Worm (Caenorhabditis elegans) whole organism, mixed stage, embryonic: Measurements from ENCODE around the gene alh-3.
A peak's percentile ranks its signal among the peaks of the same experiment; 100 is the strongest.

ENCODE experiments used
- M03D4.4 ChIP-seq: sonication (generic microtip); optimal IDR thresholded peaks from 2 replicates; lab custom pipeline; 2017; ENCODE audit warnings: mild to moderate bottlenecking, missing genetic modification characterization, missing compliant biosample characterization
- bed-3 ChIP-seq: fragments of 200-800 bp; sonication (Bioruptor generic); optimal IDR thresholded peaks from 3 replicates; lab custom pipeline; 2018; ENCODE audit warnings: mild to moderate bottlenecking, missing genetic modification characterization, moderate library complexity, missing compliant biosample characterization
- blmp-1 ChIP-seq: fragments of 150-350 bp; optimal IDR thresholded peaks from 2 replicates; lab custom pipeline; 2014; ENCODE audit warnings: missing biosample characterization, missing genetic modification characterization
- ceh-39 ChIP-seq: fragments of 150-350 bp; optimal IDR thresholded peaks from 2 replicates; lab custom pipeline; 2014; ENCODE audit warnings: missing biosample characterization, missing genetic modification characterization
- ceh-43 ChIP-seq: fragments of 200-800 bp; sonication (Bioruptor generic); optimal IDR thresholded peaks from 2 replicates; lab custom pipeline; 2018; ENCODE audit warnings: mild to moderate bottlenecking, missing genetic modification characterization, moderate library complexity, missing compliant biosample characterization
- ceh-83 ChIP-seq: fragments of 200-800 bp; sonication (Bioruptor generic); optimal IDR thresholded peaks from 2 replicates; lab custom pipeline; 2018; ENCODE audit warnings: mild to moderate bottlenecking, missing genetic modification characterization, missing compliant biosample characterization
- ces-1 ChIP-seq: fragments of 150-350 bp; optimal IDR thresholded peaks from 2 replicates; lab custom pipeline; 2014; ENCODE audit warnings: missing biosample characterization, missing genetic modification reagents, missing genetic modification characterization
- cnd-1 ChIP-seq: fragments of 200-800 bp; sonication (Bioruptor generic); optimal IDR thresholded peaks from 2 replicates; lab custom pipeline; 2018; ENCODE audit warnings: mild to moderate bottlenecking, missing genetic modification characterization, missing compliant biosample characterization
- drap-1 ChIP-seq: fragments of 200-800 bp; sonication (Bioruptor generic); optimal IDR thresholded peaks from 3 replicates; lab custom pipeline; 2018; ENCODE audit warnings: mild to moderate bottlenecking, missing genetic modification characterization, missing compliant biosample characterization
- elt-1 ChIP-seq: sonication (generic microtip); optimal IDR thresholded peaks from 2 replicates; lab custom pipeline; 2017; ENCODE audit warnings: missing genetic modification characterization, mild to moderate bottlenecking, missing compliant biosample characterization, antibody characterized with exemption, moderate library complexity, borderline replicate concordance; ENCODE audit not compliant: insufficient read depth
- elt-3 ChIP-seq: fragments of 150-350 bp; optimal IDR thresholded peaks from 2 replicates; lab custom pipeline; 2014; ENCODE audit warnings: missing biosample characterization, missing genetic modification characterization
- ham-2 ChIP-seq: fragments of 200-800 bp; sonication (Bioruptor generic); optimal IDR thresholded peaks from 2 replicates; lab custom pipeline; 2018; ENCODE audit warnings: mild to moderate bottlenecking, missing genetic modification characterization, missing compliant biosample characterization
- hlh-1 ChIP-seq: fragments of 150-350 bp; optimal IDR thresholded peaks from 2 replicates; lab custom pipeline; 2014; ENCODE audit warnings: missing biosample characterization, missing genetic modification reagents, missing genetic modification characterization
- lin-13 ChIP-seq: fragments of 150-350 bp; optimal IDR thresholded peaks from 2 replicates; lab custom pipeline; 2014; ENCODE audit warnings: missing biosample characterization, missing genetic modification characterization
- lin-32 ChIP-seq: fragments of 200-800 bp; sonication (Bioruptor generic); optimal IDR thresholded peaks from 2 replicates; lab custom pipeline; 2018; ENCODE audit warnings: mild to moderate bottlenecking, missing genetic modification characterization, missing compliant biosample characterization
- mab-5 ChIP-seq: fragments of 150-350 bp; optimal IDR thresholded peaks from 2 replicates; lab custom pipeline; 2014; ENCODE audit warnings: missing biosample characterization, missing genetic modification characterization
- mep-1 ChIP-seq: fragments of 150-350 bp; optimal IDR thresholded peaks from 2 replicates; lab custom pipeline; 2017; ENCODE audit warnings: missing biosample characterization, missing genetic modification reagents, missing genetic modification characterization, inconsistent platforms
- mls-2 ChIP-seq: sonication (generic microtip); optimal IDR thresholded peaks from 2 replicates; lab custom pipeline; 2016; ENCODE audit warnings: mild to moderate bottlenecking, missing genetic modification characterization, moderate library complexity, missing compliant biosample characterization
- nhr-12 ChIP-seq: fragments of 150-350 bp; optimal IDR thresholded peaks from 2 replicates; lab custom pipeline; 2014; ENCODE audit warnings: missing biosample characterization, missing genetic modification characterization
- nhr-2 ChIP-seq: fragments of 150-350 bp; optimal IDR thresholded peaks from 2 replicates; lab custom pipeline; 2014; ENCODE audit warnings: missing biosample characterization, missing genetic modification characterization
- nhr-237 ChIP-seq: fragments of 150-350 bp; optimal IDR thresholded peaks from 2 replicates; lab custom pipeline; 2014; ENCODE audit warnings: missing biosample characterization, missing genetic modification characterization
- nhr-28 ChIP-seq: fragments of 150-350 bp; optimal IDR thresholded peaks from 2 replicates; lab custom pipeline; 2014; ENCODE audit warnings: missing biosample characterization, missing genetic modification characterization
- nhr-76 ChIP-seq: sonication (generic microtip); optimal IDR thresholded peaks from 2 replicates; lab custom pipeline; 2017; ENCODE audit warnings: missing biosample characterization, missing genetic modification characterization
- pha-4 ChIP-seq: fragments of 150-350 bp; optimal IDR thresholded peaks from 2 replicates; lab custom pipeline; 2018; ENCODE audit warnings: missing biosample characterization, missing genetic modification reagents, missing genetic modification characterization
- sem-2 ChIP-seq: fragments of 200-800 bp; sonication (Bioruptor generic); optimal IDR thresholded peaks from 2 replicates; lab custom pipeline; 2018; ENCODE audit warnings: mild to moderate bottlenecking, missing genetic modification characterization, missing compliant biosample characterization
- snpc-4 ChIP-seq: fragments of 150-350 bp; optimal IDR thresholded peaks from 2 replicates; lab custom pipeline; 2014; ENCODE audit warnings: missing biosample characterization, missing genetic modification characterization
- sptf-1 ChIP-seq: sonication (generic microtip); optimal IDR thresholded peaks from 2 replicates; lab custom pipeline; 2017; ENCODE audit warnings: mild to moderate bottlenecking, missing genetic modification characterization, moderate library complexity, missing compliant biosample characterization
- tbx-8 ChIP-seq: fragments of 200-800 bp; sonication (Bioruptor generic); optimal IDR thresholded peaks from 2 replicates; lab custom pipeline; 2018; ENCODE audit warnings: mild to moderate bottlenecking, missing genetic modification characterization, moderate library complexity, missing compliant biosample characterization
- unc-120 ChIP-seq: sonication (generic microtip); optimal IDR thresholded peaks from 2 replicates; lab custom pipeline; 2017; ENCODE audit warnings: missing genetic modification characterization, missing compliant biosample characterization; ENCODE audit not compliant: poor library complexity, severe bottlenecking
- unc-39 ChIP-seq: fragments of 150-350 bp; optimal IDR thresholded peaks from 2 replicates; lab custom pipeline; 2014; ENCODE audit warnings: missing biosample characterization, missing genetic modification characterization
- unc-62 ChIP-seq: fragments of 150-350 bp; optimal IDR thresholded peaks from 2 replicates; lab custom pipeline; 2014; ENCODE audit warnings: missing biosample characterization, missing genetic modification reagents, missing genetic modification characterization
- zip-8 ChIP-seq: fragments of 150-350 bp; optimal IDR thresholded peaks from 2 replicates; lab custom pipeline; 2014; ENCODE audit warnings: missing biosample characterization, missing genetic modification characterization
- ztf-11 ChIP-seq: fragments of 150-350 bp; optimal IDR thresholded peaks from 2 replicates; lab custom pipeline; 2014; ENCODE audit warnings: missing biosample characterization, missing genetic modification characterization

alh-3 gene

ce11 chrIV:11053652-11054317 lies 31.4 kb downstream of the alh-3 start, which contains the start of the genes F36H1.12 and lin-3:
F36H1.12 (minus strand) TSS chrIV:11053702.
lin-3 (plus strand) TSS chrIV:11054308.
- TF ChIP-seq sem-2 (GFP tag; lab: Kevin White, UChicago) (no peak), M03D4.4 (tag; lab: Kevin White, UChicago) (no peak), pha-4 (tag; lab: Kevin White, UChicago) (no peak), mep-1 (tag; lab: Kevin White, UChicago) (no peak), elt-3 (no peak), nhr-12 (no peak), hlh-1 (tag; lab: Kevin White, UChicago) (no peak), ceh-83 (GFP tag; lab: Kevin White, UChicago) (no peak), nhr-76 (tag; lab: Kevin White, UChicago) (no peak), lin-13 (tag; lab: Kevin White, UChicago) (no peak), elt-1 (tag; lab: Kevin White, UChicago) (no peak), cnd-1 (tag; lab: Kevin White, UChicago) (no peak), nhr-28 (tag; lab: Kevin White, UChicago) (no peak), snpc-4 (tag; lab: Kevin White, UChicago) (no peak), ham-2 (no peak), zip-8 (tag; lab: Kevin White, UChicago) (no peak), ztf-11 (tag; lab: Kevin White, UChicago) (no peak), unc-39 (tag; lab: Kevin White, UChicago) (no peak), lin-32 (GFP tag; lab: Kevin White, UChicago) (no peak), blmp-1 (tag; lab: Kevin White, UChicago) (no peak)

- no peak for TF ChIP-seq ceh-39 (tag; lab: Kevin White, UChicago)
- TF ChIP-seq sem-2 (GFP tag; lab: Kevin White, UChicago): no peak
- TF ChIP-seq nhr-12: no peak
- no peak for TF ChIP-seq nhr-28 (tag; lab: Kevin White, UChicago)
- no peak for TF ChIP-seq sptf-1
- TF ChIP-seq ceh-83 (GFP tag; lab: Kevin White, UChicago): no peak
- TF ChIP-seq elt-3: no peak
- no peak for TF ChIP-seq ces-1 (GFP tag; lab: Kevin White, UChicago)
- no peak for TF ChIP-seq mab-5 (tag; lab: Kevin White, UChicago)
- TF ChIP-seq ceh-43 (GFP tag; lab: Kevin White, UChicago): no peak
- TF ChIP-seq unc-39 (tag; lab: Kevin White, UChicago): no peak
These were observed 40.7 kb downstream of the alh-3 start for ce11 chrIV:11062984-11063613.

ce11 chrIV:11063962-11064361 lies 41.6 kb downstream of the alh-3 start, which contains the start of gene ttr-16:
ttr-16 (minus strand) TSS chrIV:11064137.
- TF ChIP-seq hlh-1 (tag; lab: Kevin White, UChicago): peak; percentile 97
- TF ChIP-seq snpc-4 (tag; lab: Kevin White, UChicago): no peak
- TF ChIP-seq unc-62 (GFP tag; lab: Kevin White, UChicago): peak; percentile 80
- TF ChIP-seq cnd-1 (tag; lab: Kevin White, UChicago): no peak
- TF ChIP-seq elt-3: no peak
- no peak for TF ChIP-seq elt-1 (tag; lab: Kevin White, UChicago)
- TF ChIP-seq unc-120 (tag; lab: Kevin White, UChicago): peak; percentile 59
- TF ChIP-seq bed-3 (GFP tag; lab: Kevin White, UChicago): no peak
- no peak for TF ChIP-seq lin-13 (tag; lab: Kevin White, UChicago)
- TF ChIP-seq unc-39 (tag; lab: Kevin White, UChicago): no peak

ce11 chrIV:11067003-11067402 lies 44.6 kb downstream of the alh-3 start, which contains the start of gene ttr-17:
ttr-17 (minus strand) TSS chrIV:11067026.
- TF ChIP-seq unc-62 (GFP tag; lab: Kevin White, UChicago) (peak; percentile 52), unc-120 (tag; lab: Kevin White, UChicago) (no peak)
- TF ChIP-seq, all 35 proteins: peak for 1

ce11 chrIV:11068314-11068713 lies 45.9 kb downstream of the alh-3 start:
- TF ChIP-seq sem-2 (GFP tag; lab: Kevin White, UChicago): no peak
- peak; percentile 68 for TF ChIP-seq hlh-1 (tag; lab: Kevin White, UChicago)
- no peak for TF ChIP-seq unc-39 (tag; lab: Kevin White, UChicago)
- TF ChIP-seq nhr-76 (tag; lab: Kevin White, UChicago): no peak
- TF ChIP-seq nhr-2 (tag; lab: Kevin White, UChicago): no peak
- no peak for TF ChIP-seq nhr-237 (tag; lab: Kevin White, UChicago)
- TF ChIP-seq elt-3: no peak
- TF ChIP-seq mls-2 (tag; lab: Kevin White, UChicago): no peak
- no peak for TF ChIP-seq elt-1 (tag; lab: Kevin White, UChicago)
- no peak for TF ChIP-seq blmp-1 (tag; lab: Kevin White, UChicago)
- no peak for TF ChIP-seq sptf-1
- no peak for TF ChIP-seq drap-1 (GFP tag; lab: Kevin White, UChicago)
- TF ChIP-seq ceh-39 (tag; lab: Kevin White, UChicago): no peak
- TF ChIP-seq unc-62 (GFP tag; lab: Kevin White, UChicago): peak; percentile 100
- peak; percentile 57 for TF ChIP-seq unc-120 (tag; lab: Kevin White, UChicago)
- TF ChIP-seq snpc-4 (tag; lab: Kevin White, UChicago): no peak
- TF ChIP-seq tbx-8 (GFP tag; lab: Kevin White, UChicago): no peak
- no peak for TF ChIP-seq lin-13 (tag; lab: Kevin White, UChicago)
- TF ChIP-seq mab-5 (tag; lab: Kevin White, UChicago): peak; percentile 62
- no peak for TF ChIP-seq M03D4.4 (tag; lab: Kevin White, UChicago)
- TF ChIP-seq, all 35 proteins: peak for 4
